Fruit fly (Drosophila melanogaster) whole organism, embryonic: Measurements from ENCODE around the gene VhaM9.7-b.

Experiments
- Atf6 ChIP-seq: fragments of 200-800 bp; sonication (Bioruptor generic); IDR thresholded peaks from 2 replicates; pipeline ENCODE4 v1.3.6; 2022; ENCODE audit warnings: missing biosample characterization, missing genetic modification characterization
- Bdp1 ChIP-seq: fragments of 200-800 bp; sonication (Bioruptor generic); optimal IDR thresholded peaks from 3 replicates; lab custom pipeline; 2016; ENCODE audit warnings: missing biosample characterization, missing genetic modification characterization
- CG10209 ChIP-seq: fragments of 200-800 bp; sonication (Bioruptor generic); optimal IDR thresholded peaks from 3 replicates; lab custom pipeline; 2017; ENCODE audit warnings: missing biosample characterization, mild to moderate bottlenecking, missing genetic modification characterization, missing genetic modification reagents
- CG10267 ChIP-seq: fragments of 200-800 bp; sonication (Bioruptor generic); optimal IDR thresholded peaks from 2 replicates; lab custom pipeline; 2018; ENCODE audit warnings: missing biosample characterization, mild to moderate bottlenecking, missing genetic modification characterization, moderate library complexity
- CG11504 ChIP-seq: fragments of 200-800 bp; sonication (Bioruptor generic); optimal IDR thresholded peaks from 3 replicates; lab custom pipeline; 2019; ENCODE audit warnings: missing biosample characterization, mild to moderate bottlenecking, missing genetic modification characterization, moderate library complexity
- CG11695 ChIP-seq: fragments of 200-800 bp; sonication (Bioruptor generic); IDR thresholded peaks from 3 replicates; pipeline ENCODE4 v1.3.6; 2022; ENCODE audit warnings: missing biosample characterization, missing genetic modification characterization
- CG11696 ChIP-seq: fragments of 200-800 bp; sonication (Bioruptor generic); IDR thresholded peaks from 2 replicates; pipeline ENCODE4 v1.3.6; 2022; ENCODE audit warnings: missing biosample characterization, missing genetic modification characterization
- CG1233 ChIP-seq: fragments of 200-800 bp; sonication (Bioruptor generic); optimal IDR thresholded peaks from 4 replicates; lab custom pipeline; 2018; ENCODE audit warnings: missing biosample characterization, mild to moderate bottlenecking, missing genetic modification characterization
- CG13123 ChIP-seq: fragments of 200-800 bp; sonication (Bioruptor generic); optimal IDR thresholded peaks from 2 replicates; lab custom pipeline; 2016; ENCODE audit warnings: missing biosample characterization, missing genetic modification characterization
- CG14710 ChIP-seq: fragments of 200-800 bp; sonication (Bioruptor generic); optimal IDR thresholded peaks from 3 replicates; lab custom pipeline; 2019; ENCODE audit warnings: missing biosample characterization, mild to moderate bottlenecking, missing genetic modification characterization, moderate library complexity
- CG14860 ChIP-seq: fragments of 200-800 bp; sonication (Bioruptor generic); IDR thresholded peaks from 3 replicates; pipeline ENCODE4 v1.3.6; 2022; ENCODE audit warnings: missing biosample characterization, missing genetic modification characterization; ENCODE audit not compliant: partially characterized antibody
- CG17829 ChIP-seq: fragments of 200-800 bp; optimal IDR thresholded peaks from 2 replicates; lab custom pipeline; 2019; ENCODE audit warnings: missing biosample characterization, mild to moderate bottlenecking, missing genetic modification characterization, moderate library complexity
- CG1792 ChIP-seq: fragments of 200-800 bp; sonication (Bioruptor generic); optimal IDR thresholded peaks from 2 replicates; lab custom pipeline; 2016; ENCODE audit warnings: missing biosample characterization, missing genetic modification characterization
- CG18476 ChIP-seq: fragments of 200-800 bp; sonication (Bioruptor generic); optimal IDR thresholded peaks from 2 replicates; lab custom pipeline; 2016; ENCODE audit warnings: missing biosample characterization, mild to moderate bottlenecking, missing genetic modification characterization
- CG2129 ChIP-seq: fragments of 200-800 bp; sonication (Bioruptor generic); IDR thresholded peaks from 2 replicates; pipeline ENCODE4 v1.3.6; 2022; ENCODE audit warnings: missing biosample characterization, missing genetic modification characterization; ENCODE audit not compliant: partially characterized antibody
- CG2712 ChIP-seq: fragments of 200-800 bp; optimal IDR thresholded peaks from 3 replicates; lab custom pipeline; 2019; ENCODE audit warnings: missing biosample characterization, mild to moderate bottlenecking, missing genetic modification characterization, moderate library complexity
- CG32532 ChIP-seq: fragments of 200-800 bp; sonication (Bioruptor generic); IDR thresholded peaks from 2 replicates; pipeline ENCODE4 v1.3.6; 2022; ENCODE audit warnings: missing biosample characterization, missing genetic modification characterization
- CG32772 ChIP-seq: fragments of 200-800 bp; sonication (Bioruptor generic); IDR thresholded peaks from 2 replicates; pipeline ENCODE4 v1.3.6; 2022; ENCODE audit warnings: missing biosample characterization, missing genetic modification characterization
- CG3847 ChIP-seq: fragments of 200-800 bp; sonication (Bioruptor generic); IDR thresholded peaks from 2 replicates; pipeline ENCODE4 v1.3.6; 2022; ENCODE audit warnings: missing biosample characterization, missing genetic modification characterization
- CG7745 ChIP-seq: fragments of 200-800 bp; sonication (Bioruptor generic); optimal IDR thresholded peaks from 2 replicates; lab custom pipeline; 2018; ENCODE audit warnings: missing biosample characterization, mild to moderate bottlenecking, missing genetic modification characterization, moderate library complexity
- CG8281 ChIP-seq: fragments of 200-800 bp; sonication (Bioruptor generic); optimal IDR thresholded peaks from 2 replicates; lab custom pipeline; 2018; ENCODE audit warnings: missing biosample characterization, mild to moderate bottlenecking, missing genetic modification characterization, moderate library complexity
- CG9727 ChIP-seq: fragments of 200-800 bp; sonication (Bioruptor generic); optimal IDR thresholded peaks from 3 replicates; lab custom pipeline; 2017; ENCODE audit warnings: missing biosample characterization, mild to moderate bottlenecking, missing genetic modification characterization
- CkIIα-i1 ChIP-seq: fragments of 200-800 bp; sonication (Bioruptor generic); IDR thresholded peaks from 2 replicates; pipeline ENCODE4 v1.3.6; 2022; ENCODE audit warnings: missing biosample characterization, missing genetic modification characterization
- CoRest ChIP-seq: fragments of 200-800 bp; sonication (Bioruptor generic); optimal IDR thresholded peaks from 3 replicates; lab custom pipeline; 2018; ENCODE audit warnings: missing biosample characterization, mild to moderate bottlenecking, missing genetic modification characterization, moderate library complexity
- CrebB ChIP-seq: fragments of 200-800 bp; sonication (Bioruptor generic); optimal IDR thresholded peaks from 3 replicates; lab custom pipeline; 2018; ENCODE audit warnings: missing biosample characterization, mild to moderate bottlenecking, missing genetic modification characterization
- D19A ChIP-seq: fragments of 200-800 bp; optimal IDR thresholded peaks from 3 replicates; lab custom pipeline; 2019; ENCODE audit warnings: missing biosample characterization, mild to moderate bottlenecking, missing genetic modification characterization, moderate library complexity
- Dip3 ChIP-seq: fragments of 200-800 bp; sonication (Bioruptor generic); optimal IDR thresholded peaks from 3 replicates; lab custom pipeline; 2016; ENCODE audit warnings: missing biosample characterization, missing genetic modification characterization
- ERR ChIP-seq: fragments of 200-800 bp; sonication (Bioruptor generic); optimal IDR thresholded peaks from 2 replicates; lab custom pipeline; 2016; ENCODE audit warnings: missing biosample characterization, missing genetic modification characterization
- Fer3 ChIP-seq: fragments of 200-800 bp; sonication (Bioruptor generic); optimal IDR thresholded peaks from 2 replicates; lab custom pipeline; 2018; ENCODE audit warnings: missing biosample characterization, mild to moderate bottlenecking, missing genetic modification characterization, moderate library complexity
- H15 ChIP-seq: fragments of 200-800 bp; sonication (Bioruptor generic); IDR thresholded peaks from 3 replicates; pipeline ENCODE4 v1.3.6; 2022; ENCODE audit warnings: missing biosample characterization, missing genetic modification characterization
- Hmr ChIP-seq: fragments of 200-800 bp; sonication (Bioruptor generic); optimal IDR thresholded peaks from 3 replicates; lab custom pipeline; 2017; ENCODE audit warnings: mild to moderate bottlenecking, missing biosample characterization, missing genetic modification reagents, missing genetic modification characterization
- Hmx ChIP-seq: fragments of 200-800 bp; sonication (Bioruptor generic); optimal IDR thresholded peaks from 2 replicates; lab custom pipeline; 2016; ENCODE audit warnings: missing biosample characterization, missing genetic modification characterization
- MBD-R2 ChIP-seq: fragments of 200-800 bp; sonication (Bioruptor generic); IDR thresholded peaks from 2 replicates; pipeline ENCODE4 v1.3.6; 2022; ENCODE audit warnings: missing biosample characterization, missing genetic modification characterization
- Nf-YA ChIP-seq: fragments of 200-800 bp; sonication (Bioruptor generic); IDR thresholded peaks from 2 replicates; pipeline ENCODE4 v1.3.6; 2022; ENCODE audit warnings: missing biosample characterization, missing genetic modification characterization
- Nf-YC ChIP-seq: fragments of 200-800 bp; optimal IDR thresholded peaks from 3 replicates; lab custom pipeline; 2019; ENCODE audit warnings: missing biosample characterization, mild to moderate bottlenecking, missing genetic modification characterization, moderate library complexity
- Rfx ChIP-seq: fragments of 200-800 bp; sonication (Bioruptor generic); IDR thresholded peaks from 2 replicates; pipeline ENCODE4 v1.3.6; 2022; ENCODE audit warnings: missing biosample characterization, missing genetic modification characterization
- ato ChIP-seq: fragments of 200-800 bp; sonication (Bioruptor generic); IDR thresholded peaks from 2 replicates; pipeline ENCODE4 v1.3.6; 2022; ENCODE audit warnings: missing biosample characterization, missing genetic modification characterization; ENCODE audit not compliant: partially characterized antibody
- az2 ChIP-seq: fragments of 200-800 bp; sonication (Bioruptor generic); optimal IDR thresholded peaks from 3 replicates; lab custom pipeline; 2016; ENCODE audit warnings: missing biosample characterization, missing genetic modification characterization
- disco-r ChIP-seq: fragments of 200-800 bp; sonication (Bioruptor generic); optimal IDR thresholded peaks from 2 replicates; lab custom pipeline; 2016; ENCODE audit warnings: missing biosample characterization, missing genetic modification characterization
- eve ChIP-seq, 2 experiments: fragments of >200 bp; optimal IDR thresholded peaks; 2 replicates each; lab custom pipeline; 2017; ENCODE audit warnings: missing biosample characterization in 2 of 2, missing genetic modification characterization in 2 of 2
- eyg ChIP-seq: fragments of 200-800 bp; sonication (Bioruptor generic); optimal IDR thresholded peaks from 3 replicates; lab custom pipeline; 2016; ENCODE audit warnings: missing biosample characterization, missing genetic modification characterization
- fd102C ChIP-seq: fragments of 200-800 bp; sonication (Bioruptor generic); optimal IDR thresholded peaks from 2 replicates; lab custom pipeline; 2018; ENCODE audit warnings: missing biosample characterization, mild to moderate bottlenecking, missing genetic modification characterization, moderate library complexity
- fd64A ChIP-seq: fragments of 200-800 bp; sonication (Bioruptor generic); optimal IDR thresholded peaks from 3 replicates; lab custom pipeline; 2018; ENCODE audit warnings: missing biosample characterization, mild to moderate bottlenecking, missing genetic modification characterization
- fru ChIP-seq: fragments of >200 bp; optimal IDR thresholded peaks from 2 replicates; lab custom pipeline; 2017
- row ChIP-seq: fragments of 200-800 bp; sonication (Bioruptor generic); IDR thresholded peaks from 3 replicates; pipeline ENCODE4 v1.3.6; 2022; ENCODE audit warnings: missing biosample characterization, missing genetic modification characterization
- sens ChIP-seq: fragments of 200-800 bp; sonication (Bioruptor generic); peaks from one replicate; lab custom pipeline; 2016; ENCODE audit warnings: missing biosample characterization, missing genetic modification characterization
- slbo ChIP-seq: fragments of 200-800 bp; sonication (Bioruptor generic); IDR thresholded peaks from 2 replicates; pipeline ENCODE4 v1.3.6; 2022; ENCODE audit warnings: missing biosample characterization, missing genetic modification characterization
- so ChIP-seq: fragments of 200-800 bp; sonication (Bioruptor generic); IDR thresholded peaks from 3 replicates; pipeline ENCODE4 v1.3.6; 2022; ENCODE audit warnings: missing biosample characterization, missing genetic modification characterization
- tin ChIP-seq: fragments of 200-800 bp; sonication (Bioruptor generic); optimal IDR thresholded peaks from 3 replicates; lab custom pipeline; 2016; ENCODE audit warnings: missing biosample characterization, missing genetic modification characterization
- tna ChIP-seq: fragments of 200-800 bp; sonication (Bioruptor generic); IDR thresholded peaks from 2 replicates; pipeline ENCODE4 v1.3.6; 2022; ENCODE audit warnings: missing biosample characterization, missing genetic modification characterization; ENCODE audit not compliant: partially characterized antibody
- toy ChIP-seq: fragments of 200-800 bp; sonication (Bioruptor generic); IDR thresholded peaks from 2 replicates; pipeline ENCODE4 v1.3.6; 2022; ENCODE audit warnings: missing biosample characterization, missing genetic modification characterization
- trem ChIP-seq: fragments of 200-800 bp; optimal IDR thresholded peaks from 3 replicates; lab custom pipeline; 2019; ENCODE audit warnings: missing biosample characterization, mild to moderate bottlenecking, missing genetic modification characterization, moderate library complexity

Gene VhaM9.7-b

dm6 chr3L:21516716-21517266 is 22.9 kb upstream of the VhaM9.7-b start (continued):
- TF ChIP-seq CG17829 (tag; lab: Kevin White, UChicago) (peak; percentile 40), toy (GFP tag; lab: Robert Waterston, UW) (no peak), fd102C (GFP tag; lab: Kevin White, UChicago) (no peak), CG14860 (GFP tag; lab: Robert Waterston, UW) (no peak), slbo (GFP tag; lab: Robert Waterston, UW) (no peak), MBD-R2 (peak; percentile 56; the same call in 1 of the 2 replicates), Fer3 (tag; lab: Kevin White, UChicago) (no peak), CoRest (peak; percentile 36), tna (no peak), fd64A (GFP tag; lab: Kevin White, UChicago) (no peak), CG32772 (GFP tag; lab: Robert Waterston, UW) (no peak), CG13123 (no peak), so (GFP tag; lab: Robert Waterston, UW) (no peak), H15 (no peak), CG2712 (tag; lab: Kevin White, UChicago) (peak; percentile 29), sens (peak; percentile 86), CG14710 (peak; percentile 62), CG11696 (GFP tag; lab: Robert Waterston, UW) (no peak), CG3847 (GFP tag; lab: Robert Waterston, UW) (peak; percentile 37; the same call in 1 of the 2 replicates), fru (no peak), Rfx (GFP tag; lab: Robert Waterston, UW) (0 out of 2 replicates have a peak, but pooled peaks have one; percentile 7), eve (GFP tag; optimal IDR thresholded peaks at IDR 0.05; lab: Kevin White, UChicago) (no peak), row (GFP tag; lab: Robert Waterston, UW) (peak; percentile 43; the same call in 2 of the 3 replicates), CG8281 (no peak), CG11695 (GFP tag; lab: Robert Waterston, UW) (no peak), CrebB (no peak), CkIIα-i1 (no peak), az2 (GFP tag; lab: Kevin White, UChicago) (peak; percentile 27), CG11504 (no peak), Nf-YC (tag; lab: Kevin White, UChicago) (no peak), Atf6 (GFP tag; lab: Robert Waterston, UW) (no peak), CG18476 (GFP tag; lab: Kevin White, UChicago) (no peak), Dip3 (GFP tag; lab: Kevin White, UChicago) (peak; percentile 9), CG10209 (GFP tag; lab: Kevin White, UChicago) (peak; percentile 14), tin (GFP tag; lab: Kevin White, UChicago) (peak; percentile 18), Hmr (no peak), Bdp1 (GFP tag; lab: Kevin White, UChicago) (no peak), CG10267 (tag; lab: Kevin White, UChicago) (peak; percentile 92), D19A (tag; lab: Kevin White, UChicago) (peak; percentile 9), eyg (no peak), CG9727 (GFP tag; lab: Kevin White, UChicago) (no peak), CG2129 (GFP tag; lab: Robert Waterston, UW) (no peak), trem (tag; lab: Kevin White, UChicago) (peak; percentile 68), ERR (GFP tag; lab: Kevin White, UChicago) (no peak), CG32532 (GFP tag; lab: Robert Waterston, UW) (peak; percentile 25; the same call in 1 of the 2 replicates), CG7745 (no peak), Nf-YA (GFP tag; lab: Robert Waterston, UW) (no peak), ato (no peak), disco-r (no peak), CG1233 (GFP tag; lab: Kevin White, UChicago) (no peak), Hmx (no peak), CG1792 (GFP tag; lab: Kevin White, UChicago) (no peak)
